Worm (Caenorhabditis elegans) whole organism, early embryonic: ENCODE data around the gene lido-8.

Experiments
- F13C5.2 ChIP-seq: sonication (generic microtip); optimal IDR thresholded peaks from 2 replicates; lab custom pipeline; 2017; ENCODE audit warnings: mild to moderate bottlenecking, missing genetic modification characterization, inconsistent platforms, missing compliant biosample characterization
- aly-1 ChIP-seq: sonication (generic microtip); optimal IDR thresholded peaks from 2 replicates; lab custom pipeline; 2016; ENCODE audit warnings: missing genetic modification characterization, missing compliant biosample characterization
- ama-1 ChIP-seq: fragments of 150-350 bp; optimal IDR thresholded peaks from 2 replicates; lab custom pipeline; 2014
- ceh-13 ChIP-seq: fragments of 200-800 bp; sonication (Bioruptor generic); optimal IDR thresholded peaks from 2 replicates; lab custom pipeline; 2018; ENCODE audit warnings: mild to moderate bottlenecking, missing genetic modification characterization, missing compliant biosample characterization
- ets-7 ChIP-seq: sonication (generic microtip); optimal IDR thresholded peaks from 2 replicates; lab custom pipeline; 2016; ENCODE audit warnings: missing genotype, missing genetic modification characterization, missing compliant biosample characterization
- flt-1 ChIP-seq: fragments of 200-800 bp; sonication (Bioruptor generic); IDR thresholded peaks from 2 replicates; pipeline ENCODE4 v1.3.6; 2022; ENCODE audit warnings: missing genetic modification characterization, missing compliant biosample characterization
- hmg-4 ChIP-seq: fragments of 200-800 bp; sonication (Bioruptor generic); optimal IDR thresholded peaks from 2 replicates; lab custom pipeline; 2018; ENCODE audit warnings: mild to moderate bottlenecking, missing genetic modification characterization, missing compliant biosample characterization
- hnd-1 ChIP-seq: sonication (generic microtip); optimal IDR thresholded peaks from 2 replicates; lab custom pipeline; 2016; ENCODE audit warnings: missing genetic modification characterization, missing compliant biosample characterization
- scrt-1 ChIP-seq: fragments of 200-800 bp; sonication (Bioruptor generic); IDR thresholded peaks from 2 replicates; pipeline ENCODE4 v1.3.6; 2022; ENCODE audit warnings: missing genetic modification characterization, missing compliant biosample characterization
- sea-1 ChIP-seq: fragments of 200-800 bp; sonication (Bioruptor generic); conservative IDR thresholded peaks from 2 replicates; pipeline ENCODE4 v1.3.6; 2022; ENCODE audit warnings: missing genetic modification characterization, missing compliant biosample characterization
- tbx-11 ChIP-seq: fragments of 200-800 bp; sonication (Bioruptor generic); IDR thresholded peaks from 2 replicates; pipeline ENCODE4 v1.3.6; 2022; ENCODE audit warnings: missing genetic modification characterization, missing compliant biosample characterization
- tbx-37 ChIP-seq: fragments of 200-800 bp; sonication (Bioruptor generic); conservative IDR thresholded peaks from 2 replicates; pipeline ENCODE4 v1.3.6; 2022; ENCODE audit warnings: missing genetic modification reagents, missing genetic modification characterization, missing compliant biosample characterization
- tra-4 ChIP-seq: sonication (generic microtip); optimal IDR thresholded peaks from 2 replicates; lab custom pipeline; 2017; ENCODE audit warnings: missing genetic modification characterization, missing compliant biosample characterization

DNA sequence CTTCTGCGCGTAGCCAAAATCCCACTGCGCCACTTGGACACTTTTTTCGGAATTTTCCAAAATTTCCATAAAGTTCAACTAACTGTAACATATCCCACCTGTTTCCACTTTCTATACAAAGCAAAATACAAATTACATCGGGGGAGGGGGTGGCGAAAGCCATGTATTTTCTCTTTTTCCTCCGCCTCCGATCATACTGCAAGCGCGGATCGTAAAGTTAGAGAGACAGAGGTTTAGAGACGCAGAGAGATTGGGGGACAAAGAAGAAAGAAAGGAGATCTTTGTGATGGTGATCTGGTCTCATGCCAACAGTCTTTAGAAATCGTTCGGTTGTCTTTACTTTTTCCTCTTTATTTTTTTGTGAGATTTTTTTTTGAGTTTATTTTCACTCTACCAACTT lies 31.4 kb downstream of the lido-8 start:
- TF ChIP-seq tbx-11 (GFP tag; lab: Robert Waterston, UW) (no peak), ama-1 (no peak), F13C5.2 (tag; lab: Kevin White, UChicago) (no peak), scrt-1 (GFP tag; lab: Robert Waterston, UW) (no peak), sea-1 (no peak), hmg-4 (GFP tag; lab: Kevin White, UChicago) (no peak), flt-1 (no peak), tbx-37 (GFP tag; lab: Robert Waterston, UW) (no peak), ceh-13 (GFP tag; lab: Kevin White, UChicago) (no peak), tra-4 (tag; lab: Kevin White, UChicago) (no peak), hnd-1 (tag; lab: Kevin White, UChicago) (no peak), aly-1 (no peak), ets-7 (tag; lab: Kevin White, UChicago) (no peak)
